Worm (Caenorhabditis elegans): Measurements from ENCODE around the gene W02G9.4.
"Not testable (repeated sequence)": the region's sequence is repeated elsewhere in the genome, so short reads cannot be mapped to it uniquely, and the experiment has no call there.

The W02G9.4 gene

DNA sequence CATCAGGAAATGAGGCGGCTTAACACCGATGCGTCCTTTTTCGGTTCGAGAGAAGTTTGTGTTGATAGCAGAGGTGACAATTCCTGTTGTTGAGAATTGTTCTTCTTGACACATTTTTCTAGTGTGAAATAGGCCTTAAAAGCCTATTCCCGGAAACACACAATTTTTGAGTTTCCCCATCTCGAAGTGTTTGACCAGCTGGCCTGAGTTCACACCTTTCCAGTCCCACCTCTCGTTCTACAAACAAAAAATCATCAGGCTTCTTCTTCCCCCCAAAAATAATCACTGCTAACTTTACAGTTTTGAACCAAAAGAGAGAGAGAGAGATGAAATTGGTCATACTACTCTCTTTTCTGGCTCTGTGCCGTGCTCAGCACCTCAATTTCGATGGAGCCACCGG is at the start of gene W02G9.4:
TSS of gene W02G9.4 (plus strand) at position 301 of the 400 bp plus-strand sequence.
- no peak for TF ChIP-seq ztf-23 (GFP tag; IDR thresholded peaks at IDR 0.05)
- TF ChIP-seq klf-2 (GFP tag; conservative IDR thresholded peaks at IDR 0.05): no peak
- no peak for TF ChIP-seq flt-1 (GFP tag; IDR thresholded peaks at IDR 0.05)
- TF ChIP-seq ref-1 (GFP tag; conservative IDR thresholded peaks at IDR 0.05): no peak
- no peak for TF ChIP-seq ztf-29 (GFP tag; IDR thresholded peaks at IDR 0.05)
- TF ChIP-seq med-1 (GFP tag; optimal IDR thresholded peaks at IDR 0.05; ENCODE audit: insufficient read depth): no peak
- no peak for TF ChIP-seq cog-1 (tag; optimal IDR thresholded peaks at IDR 0.05)
- no peak for TF ChIP-seq tab-1 (GFP tag; IDR thresholded peaks at IDR 0.05)
- TF ChIP-seq T22C8.4 (GFP tag; IDR thresholded peaks at IDR 0.05): no peak

DNA sequence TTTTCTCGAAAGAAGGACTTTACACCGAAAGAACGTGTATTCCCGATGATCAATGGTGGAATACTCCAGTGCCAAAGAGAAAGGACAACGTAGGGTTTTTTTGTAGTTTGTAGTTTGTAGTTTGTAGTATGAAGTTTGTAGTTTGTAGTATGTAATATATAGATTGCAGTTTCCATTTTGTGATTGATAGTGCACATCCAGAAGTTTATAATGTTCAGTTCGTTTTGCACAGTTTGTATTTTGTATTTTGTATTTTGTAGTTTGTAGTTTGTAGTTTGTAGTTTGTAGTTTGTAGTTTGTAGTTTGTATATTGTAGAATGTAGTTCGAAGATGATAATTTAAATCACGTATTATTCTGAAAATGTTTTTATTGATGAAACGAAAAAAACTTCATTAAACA is 49.2 kb upstream of the W02G9.4 start:
- no peak for TF ChIP-seq ztf-29 (GFP tag; IDR thresholded peaks at IDR 0.05)
- TF ChIP-seq ref-1 (GFP tag; conservative IDR thresholded peaks at IDR 0.05): no peak
- no peak for TF ChIP-seq T22C8.4 (GFP tag; IDR thresholded peaks at IDR 0.05)
- TF ChIP-seq ztf-23 (GFP tag; IDR thresholded peaks at IDR 0.05): no peak
- TF ChIP-seq flt-1 (GFP tag; IDR thresholded peaks at IDR 0.05): no peak
- TF ChIP-seq med-1 (GFP tag; optimal IDR thresholded peaks at IDR 0.05; ENCODE audit: insufficient read depth): no peak
- no peak for TF ChIP-seq cog-1 (tag; optimal IDR thresholded peaks at IDR 0.05)
- TF ChIP-seq klf-2 (GFP tag; conservative IDR thresholded peaks at IDR 0.05): no peak
- no peak for TF ChIP-seq tab-1 (GFP tag; IDR thresholded peaks at IDR 0.05)

DNA sequence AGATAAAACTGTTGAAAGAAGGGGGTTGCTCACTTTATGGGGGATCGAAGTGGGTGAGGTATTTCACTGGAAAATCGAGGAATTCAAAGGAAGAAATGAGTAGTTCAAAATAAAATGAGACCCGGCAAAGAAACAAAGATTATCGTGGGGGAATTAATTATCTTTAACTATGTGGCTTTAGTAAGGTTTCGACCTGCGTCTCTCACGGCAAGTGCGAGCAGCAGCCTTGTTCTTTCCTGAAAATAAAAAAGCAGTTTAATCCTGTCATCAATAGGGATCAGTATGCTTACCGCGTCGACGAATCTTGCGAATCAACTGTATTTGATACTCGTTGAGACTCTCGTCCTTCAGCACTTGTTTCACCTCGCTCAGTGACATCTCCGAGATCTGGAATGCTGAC is 44.8 kb upstream of the W02G9.4 start, which contains the start of gene srh-271:
TSS of gene srh-271 (minus strand) at position 101 of the 400 bp plus-strand sequence.
- TF ChIP-seq cog-1 (tag; optimal IDR thresholded peaks at IDR 0.05): no peak
- TF ChIP-seq flt-1 (GFP tag; IDR thresholded peaks at IDR 0.05): no peak
- TF ChIP-seq med-1 (GFP tag; optimal IDR thresholded peaks at IDR 0.05; ENCODE audit: insufficient read depth): no peak
- TF ChIP-seq tab-1 (GFP tag; IDR thresholded peaks at IDR 0.05): no peak
- TF ChIP-seq klf-2 (GFP tag; conservative IDR thresholded peaks at IDR 0.05): no peak
- no peak for TF ChIP-seq ref-1 (GFP tag; conservative IDR thresholded peaks at IDR 0.05)
- no peak for TF ChIP-seq T22C8.4 (GFP tag; IDR thresholded peaks at IDR 0.05)
- no peak for TF ChIP-seq ztf-29 (GFP tag; IDR thresholded peaks at IDR 0.05)
- TF ChIP-seq ztf-23 (GFP tag; IDR thresholded peaks at IDR 0.05): no peak

DNA sequence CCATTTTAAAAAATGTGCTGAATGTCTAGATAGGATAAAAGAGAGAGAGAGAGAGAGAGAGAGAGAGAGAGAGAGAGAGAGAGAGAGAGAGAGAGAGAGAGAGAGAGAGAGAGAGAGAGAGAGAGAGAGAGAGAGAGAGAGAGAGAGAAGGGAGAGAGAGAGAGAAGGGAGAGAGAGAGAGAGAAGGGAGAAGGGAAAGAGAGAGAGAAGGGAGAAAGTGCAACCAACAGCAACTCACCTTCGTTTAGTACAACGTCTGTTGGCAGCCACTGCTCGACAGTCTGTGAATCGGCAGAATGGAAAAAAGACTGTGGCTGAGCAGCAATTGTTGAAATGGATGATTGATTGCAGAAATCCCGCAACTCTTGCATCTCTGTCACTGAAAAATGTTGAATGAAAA is 42.9 kb upstream of the W02G9.4 start:
- TF ChIP-seq ztf-23 (GFP tag; IDR thresholded peaks at IDR 0.05) (no peak), klf-2 (GFP tag; conservative IDR thresholded peaks at IDR 0.05) (no peak), tab-1 (GFP tag; IDR thresholded peaks at IDR 0.05) (no peak), ztf-29 (GFP tag; IDR thresholded peaks at IDR 0.05) (no peak), flt-1 (GFP tag; IDR thresholded peaks at IDR 0.05) (no peak), med-1 (GFP tag; optimal IDR thresholded peaks at IDR 0.05; ENCODE audit: insufficient read depth) (no peak), cog-1 (tag; optimal IDR thresholded peaks at IDR 0.05) (no peak), T22C8.4 (GFP tag; IDR thresholded peaks at IDR 0.05) (no peak), ref-1 (GFP tag; conservative IDR thresholded peaks at IDR 0.05) (no peak)

DNA sequence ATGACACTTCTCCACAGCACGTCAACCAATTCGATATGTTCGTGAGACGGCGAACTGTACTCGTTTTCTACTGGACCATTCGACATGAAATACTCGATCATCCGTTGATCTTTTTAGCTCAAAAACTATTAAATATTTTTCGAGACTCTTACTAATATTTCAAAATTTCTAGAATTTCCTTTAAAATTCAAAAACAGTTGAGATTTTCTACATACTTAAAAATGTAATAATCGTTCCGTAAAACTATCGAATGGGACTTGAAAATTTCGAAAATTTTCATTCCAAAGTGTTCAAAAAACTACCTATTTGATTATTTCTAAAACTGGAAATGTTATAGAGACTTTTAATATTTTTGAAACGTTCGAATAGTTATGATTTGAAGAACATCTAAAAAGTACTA is 41.3 kb upstream of the W02G9.4 start, which contains the start of gene sknr-1:
TSS of gene sknr-1 (minus strand) at position 101 of the 400 bp plus-strand sequence.
- TF ChIP-seq flt-1 (GFP tag; IDR thresholded peaks at IDR 0.05); cog-1 (tag; optimal IDR thresholded peaks at IDR 0.05); med-1 (GFP tag; optimal IDR thresholded peaks at IDR 0.05; ENCODE audit: insufficient read depth): not testable (repeated sequence)

DNA sequence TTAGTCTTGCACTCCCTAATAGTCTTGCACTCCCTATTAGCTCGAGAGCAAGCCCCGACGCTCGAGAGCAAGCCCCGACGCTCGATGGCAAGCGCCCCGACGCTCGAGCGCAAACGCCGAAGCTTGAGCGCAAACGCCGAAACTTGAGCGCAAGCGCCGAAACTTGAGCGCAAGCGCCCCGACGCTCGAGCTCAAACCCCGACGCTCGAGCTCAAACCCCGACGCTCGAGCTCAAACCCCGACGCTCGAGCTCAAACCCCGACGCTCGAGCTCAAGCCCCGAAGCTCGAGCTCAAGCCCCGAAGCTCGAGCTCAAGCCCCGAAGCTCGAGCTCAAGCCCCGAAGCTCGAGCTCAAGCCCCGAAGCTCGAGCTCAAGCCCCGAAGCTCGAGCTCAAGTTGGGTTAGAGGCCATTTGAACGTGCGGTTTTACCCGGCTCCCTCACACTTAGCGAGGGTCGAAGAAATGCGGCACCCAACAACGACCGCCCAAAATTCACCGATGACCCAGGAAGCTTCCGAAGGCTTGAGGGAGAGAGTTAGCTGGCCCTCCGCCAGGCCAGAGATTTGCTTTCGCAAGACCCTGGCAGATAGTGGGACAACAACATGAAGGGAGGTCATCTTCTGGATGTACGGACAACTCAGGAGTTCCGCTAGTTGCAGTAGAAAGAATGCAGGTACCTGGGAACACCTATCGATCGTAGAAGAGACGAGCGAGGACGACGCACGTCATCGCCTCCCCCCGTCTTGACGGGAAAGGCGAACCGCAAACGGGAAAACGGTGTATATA is 31.7 kb upstream of the W02G9.4 start:
- TF ChIP-seq ztf-29 (GFP tag; IDR thresholded peaks at IDR 0.05) (peak; percentile 43; the same call in 1 of the 2 replicates), flt-1 (GFP tag; IDR thresholded peaks at IDR 0.05) (0 out of 2 replicates have a peak, but pooled peaks have one; percentile 10)

DNA sequence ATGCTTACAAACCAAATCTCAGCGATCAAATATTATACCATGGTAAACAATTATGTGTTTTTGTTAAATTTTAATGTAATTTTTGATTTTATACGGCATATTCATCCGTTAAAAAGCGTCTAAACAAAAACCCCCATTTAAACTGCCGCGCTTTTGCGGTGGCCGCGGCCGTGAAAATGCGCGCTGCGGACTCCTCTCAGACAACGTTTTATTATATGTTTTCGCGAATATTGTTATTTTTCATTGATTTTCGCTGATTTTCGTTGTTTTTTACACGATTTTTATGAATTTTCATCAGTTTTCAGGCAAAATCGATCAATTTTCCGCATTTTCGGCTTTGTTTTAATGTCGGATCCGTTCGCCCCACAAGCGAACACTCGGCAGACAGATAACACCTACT is 28.2 kb upstream of the W02G9.4 start, which contains the start of gene W02H5.19:
TSS of gene W02H5.19 (plus strand) at position 346 of the 400 bp plus-strand sequence.
- TF ChIP-seq cog-1 (tag; optimal IDR thresholded peaks at IDR 0.05) (peak; percentile 34), klf-2 (GFP tag; conservative IDR thresholded peaks at IDR 0.05) (no peak), ztf-23 (GFP tag; IDR thresholded peaks at IDR 0.05) (peak; percentile 70; the same call in 1 of the 2 replicates), ztf-29 (GFP tag; IDR thresholded peaks at IDR 0.05) (peak; percentile 41; the same call in 1 of the 2 replicates), ref-1 (GFP tag; conservative IDR thresholded peaks at IDR 0.05) (no peak), flt-1 (GFP tag; IDR thresholded peaks at IDR 0.05) (peak; percentile 68; the same call in 1 of the 2 replicates), med-1 (GFP tag; optimal IDR thresholded peaks at IDR 0.05; ENCODE audit: insufficient read depth) (no peak), tab-1 (GFP tag; IDR thresholded peaks at IDR 0.05) (no peak), T22C8.4 (GFP tag; IDR thresholded peaks at IDR 0.05) (0 out of 2 replicates have a peak, but pooled peaks have one; percentile 33)

DNA sequence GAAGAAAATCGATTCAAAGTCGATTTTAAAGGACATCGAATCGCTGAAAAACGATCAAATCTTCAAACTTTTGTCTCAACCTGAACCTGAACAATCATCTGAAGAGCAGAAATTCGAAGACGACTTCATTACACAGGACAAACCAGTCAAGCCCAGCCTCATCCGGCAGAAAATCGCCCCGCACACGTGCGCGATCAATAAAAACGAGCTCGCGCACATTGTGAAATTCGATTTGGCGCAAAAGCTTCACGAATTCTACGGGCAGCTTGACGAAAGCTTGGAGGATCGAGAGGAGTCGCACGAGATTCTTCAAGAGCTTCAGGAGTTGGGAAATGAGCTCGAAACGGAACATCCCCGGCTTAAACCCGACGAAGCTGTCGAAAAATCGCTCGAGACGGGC is 27.7 kb upstream of the W02G9.4 start, which contains the start of gene W02H5.2:
TSS of gene W02H5.2 (plus strand) at position 301 of the 400 bp plus-strand sequence.
- TF ChIP-seq klf-2 (GFP tag; conservative IDR thresholded peaks at IDR 0.05) (no peak), cog-1 (tag; optimal IDR thresholded peaks at IDR 0.05) (no peak), med-1 (GFP tag; optimal IDR thresholded peaks at IDR 0.05; ENCODE audit: insufficient read depth) (no peak), flt-1 (GFP tag; IDR thresholded peaks at IDR 0.05) (no peak), tab-1 (GFP tag; IDR thresholded peaks at IDR 0.05) (no peak), ztf-29 (GFP tag; IDR thresholded peaks at IDR 0.05) (no peak), T22C8.4 (GFP tag; IDR thresholded peaks at IDR 0.05) (no peak), ztf-23 (GFP tag; IDR thresholded peaks at IDR 0.05) (no peak), ref-1 (GFP tag; conservative IDR thresholded peaks at IDR 0.05) (no peak)

DNA sequence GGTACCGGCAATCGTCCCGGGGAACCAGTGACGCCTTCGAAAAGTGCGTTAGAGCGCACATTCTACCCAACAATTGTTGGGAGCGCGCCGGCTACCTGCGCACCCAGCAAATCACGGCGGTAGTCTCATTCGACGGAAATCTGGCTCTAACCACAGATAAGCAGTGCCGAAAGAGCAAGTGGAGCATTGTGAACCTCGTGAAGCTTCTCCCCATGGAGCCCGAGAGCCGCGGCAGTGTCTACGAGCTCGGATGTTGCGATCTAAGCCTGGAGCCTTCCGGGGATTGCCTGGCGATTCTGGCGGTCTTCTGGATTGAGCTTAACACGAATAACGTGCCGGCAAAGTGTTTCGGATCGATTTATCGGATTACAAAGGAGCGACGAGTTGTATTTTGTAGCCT is 27.2 kb upstream of the W02G9.4 start:
- TF ChIP-seq med-1 (GFP tag; optimal IDR thresholded peaks at IDR 0.05; ENCODE audit: insufficient read depth): no peak
- TF ChIP-seq cog-1 (tag; optimal IDR thresholded peaks at IDR 0.05): no peak
- TF ChIP-seq ztf-23 (GFP tag; IDR thresholded peaks at IDR 0.05): no peak
- no peak for TF ChIP-seq tab-1 (GFP tag; IDR thresholded peaks at IDR 0.05)
- TF ChIP-seq T22C8.4 (GFP tag; IDR thresholded peaks at IDR 0.05): no peak
- TF ChIP-seq flt-1 (GFP tag; IDR thresholded peaks at IDR 0.05): no peak
- no peak for TF ChIP-seq klf-2 (GFP tag; conservative IDR thresholded peaks at IDR 0.05)
- no peak for TF ChIP-seq ztf-29 (GFP tag; IDR thresholded peaks at IDR 0.05)
- TF ChIP-seq ref-1 (GFP tag; conservative IDR thresholded peaks at IDR 0.05): no peak

Data from whole organism, midembryonic.